Fruit fly (Drosophila melanogaster) whole organism, embryonic: ENCODE measurements around the gene Nle.

Experiments
- CG12769 ChIP-seq: fragments of 200-800 bp; sonication (Bioruptor generic); optimal IDR thresholded peaks from 2 replicates; lab custom pipeline; 2019; ENCODE audit warnings: missing biosample characterization, mild to moderate bottlenecking, missing genetic modification characterization, moderate library complexity
- CG5245 ChIP-seq: fragments of 200-800 bp; sonication (Bioruptor generic); optimal IDR thresholded peaks from 3 replicates; lab custom pipeline; 2016; ENCODE audit warnings: missing biosample characterization, missing genetic modification characterization
- Ets65A ChIP-seq: fragments of 200-800 bp; sonication (Bioruptor generic); peaks from one replicate; lab custom pipeline; 2016; ENCODE audit warnings: missing biosample characterization, missing genetic modification characterization
- Trl ChIP-seq, 3 experiments: fragments of >200 bp in 2 of 3; fragments of 200-800 bp in 1 of 3; sonication (Bioruptor generic) in 1 of 3; optimal IDR thresholded peaks; 2 replicates in 1 of 3; 3 replicates in 2 of 3; lab custom pipeline; 2016 to 2017; ENCODE audit warnings: missing biosample characterization in 1 of 3, missing genetic modification characterization in 1 of 3
- ap ChIP-seq: fragments of 200-800 bp; sonication (Bioruptor generic); IDR thresholded peaks from 2 replicates; pipeline ENCODE4 v1.3.6; 2022; ENCODE audit warnings: missing biosample characterization, missing genetic modification characterization
- hb ChIP-seq: fragments of 200-800 bp; sonication (Bioruptor generic); IDR thresholded peaks from 3 replicates; pipeline ENCODE4 v1.3.6; 2022; ENCODE audit warnings: missing biosample characterization, missing genetic modification characterization; ENCODE audit not compliant: partially characterized antibody
- lola ChIP-seq, 3 experiments: fragments of >200 bp in 2 of 3; fragments of 200-800 bp in 1 of 3; sonication (Bioruptor generic) in 1 of 3; optimal IDR thresholded peaks; 2 replicates each; lab custom pipeline; 2017 to 2019; ENCODE audit warnings: missing biosample characterization in 3 of 3, missing genetic modification characterization in 3 of 3, mild to moderate bottlenecking in 1 of 3, moderate library complexity in 1 of 3
- sr ChIP-seq: fragments of 200-800 bp; sonication (Bioruptor generic); IDR thresholded peaks from 3 replicates; pipeline ENCODE4 v1.3.6; 2022; ENCODE audit warnings: missing biosample characterization, missing genetic modification characterization
- tll ChIP-seq, 2 experiments: fragments of 200-800 bp in 1 of 2; fragments of >200 bp in 1 of 2; sonication (Bioruptor generic) in 1 of 2; optimal IDR thresholded peaks; 2 replicates each; lab custom pipeline; 2017 to 2019; ENCODE audit warnings: missing biosample characterization in 2 of 2, missing genetic modification characterization in 2 of 2, mild to moderate bottlenecking in 1 of 2, moderate library complexity in 1 of 2

DNA sequence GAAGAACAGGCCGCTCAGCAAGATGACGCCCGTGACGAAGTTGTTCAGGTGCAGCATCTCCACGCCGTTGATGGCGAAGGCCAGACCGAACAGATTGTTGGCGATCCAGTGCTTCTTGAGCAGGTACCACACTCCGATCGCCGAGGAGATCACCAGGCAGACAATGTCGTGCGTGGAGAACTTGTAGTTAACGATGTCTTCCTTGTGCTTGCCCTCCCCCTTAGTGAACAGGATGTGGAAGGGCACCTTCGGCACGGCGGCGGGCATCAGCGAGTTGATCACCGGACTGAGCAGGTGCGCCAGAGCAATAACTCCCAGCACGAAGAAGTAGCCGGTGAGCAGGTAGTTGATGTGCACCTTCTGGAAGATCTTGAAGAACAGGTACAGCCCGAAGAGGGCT lies 24.1 kb downstream of the Nle start:
- TF ChIP-seq tll (GFP tag; optimal IDR thresholded peaks at IDR 0.05; lab: Kevin White, UChicago) (no peak), Trl (optimal IDR thresholded peaks at IDR 0.05; lab: Kevin White, UChicago) (no peak), Trl (GFP tag; optimal IDR thresholded peaks at IDR 0.05; lab: Kevin White, UChicago) (no peak), CG12769 (no peak), ap (GFP tag; lab: Robert Waterston, UW) (no peak), lola (GFP tag; optimal IDR thresholded peaks at IDR 0.05; lab: Kevin White, UChicago) (no peak), hb (GFP tag; lab: Robert Waterston, UW) (no peak), CG5245 (GFP tag; lab: Kevin White, UChicago) (no peak), sr (GFP tag; lab: Robert Waterston, UW) (no peak), Ets65A (no peak)
